Worm (Caenorhabditis elegans) whole organism, L3 larva: ENCODE results near the gene C33C12.7.
"Not testable (repeated sequence)": the region's sequence is repeated elsewhere in the genome, so short reads cannot be mapped to it uniquely, and the experiment has no call there.

Experiments
- ZK546.5 ChIP-seq: sonication (generic microtip); optimal IDR thresholded peaks from 2 replicates; lab custom pipeline; 2017; ENCODE audit warnings: missing biosample characterization, missing genetic modification characterization
- aly-2 ChIP-seq: fragments of 150-350 bp; optimal IDR thresholded peaks from 2 replicates; lab custom pipeline; 2014; ENCODE audit warnings: missing biosample characterization, missing genetic modification characterization
- ama-1 ChIP-seq: fragments of 150-350 bp; optimal IDR thresholded peaks from 2 replicates; lab custom pipeline; 2018
- ceh-16 ChIP-seq: sonication (generic microtip); optimal IDR thresholded peaks from 2 replicates; lab custom pipeline; 2017; ENCODE audit warnings: missing biosample characterization, missing genetic modification characterization
- ceh-28 ChIP-seq: fragments of 150-350 bp; optimal IDR thresholded peaks from 2 replicates; lab custom pipeline; 2014; ENCODE audit warnings: missing biosample characterization, missing genetic modification reagents, missing genetic modification characterization
- ceh-9 ChIP-seq: sonication (generic microtip); optimal IDR thresholded peaks from 2 replicates; lab custom pipeline; 2018; ENCODE audit warnings: missing biosample characterization, missing genetic modification characterization
- daf-12 ChIP-seq: fragments of 150-350 bp; optimal IDR thresholded peaks from 2 replicates; lab custom pipeline; 2014; ENCODE audit warnings: missing biosample characterization, missing genetic modification reagents, missing genetic modification characterization
- egl-27 ChIP-seq: sonication (generic microtip); optimal IDR thresholded peaks from 4 replicates; lab custom pipeline; 2017; ENCODE audit warnings: missing biosample characterization, missing genetic modification reagents, missing genetic modification characterization
- elt-1 ChIP-seq: fragments of 150-350 bp; optimal IDR thresholded peaks from 2 replicates; lab custom pipeline; 2014; ENCODE audit warnings: missing biosample characterization, missing genetic modification characterization
- elt-3 ChIP-seq, 3 experiments: fragments of 150-350 bp in 1 of 3; sonication (generic microtip) in 2 of 3; optimal IDR thresholded peaks; 2 replicates in 2 of 3; 4 replicates in 1 of 3; lab custom pipeline; 2014 to 2017; ENCODE audit warnings: missing biosample characterization in 3 of 3, missing genetic modification characterization in 3 of 3
- eor-1 ChIP-seq, 2 experiments: fragments of 150-350 bp; optimal IDR thresholded peaks; 2 replicates each; lab custom pipeline; 2014 to 2018; ENCODE audit warnings: missing biosample characterization in 2 of 2, missing genetic modification characterization in 2 of 2
- fos-1 ChIP-seq: fragments of 150-350 bp; optimal IDR thresholded peaks from 2 replicates; lab custom pipeline; 2014; ENCODE audit warnings: missing biosample characterization, missing genetic modification characterization
- hmg-11 ChIP-seq: sonication (generic microtip); optimal IDR thresholded peaks from 2 replicates; lab custom pipeline; 2016; ENCODE audit warnings: missing genetic modification characterization, missing compliant biosample characterization
- lsy-12 ChIP-seq: sonication (generic microtip); optimal IDR thresholded peaks from 2 replicates; lab custom pipeline; 2016; ENCODE audit warnings: mild to moderate bottlenecking, missing genetic modification characterization, missing compliant biosample characterization
- mdl-1 ChIP-seq: fragments of 150-350 bp; optimal IDR thresholded peaks from 2 replicates; lab custom pipeline; 2014; ENCODE audit warnings: missing biosample characterization, missing genetic modification characterization
- mml-1 ChIP-seq: fragments of 150-350 bp; sonication (generic microtip); optimal IDR thresholded peaks from 3 replicates; lab custom pipeline; 2014; ENCODE audit warnings: missing biosample characterization, missing genetic modification characterization
- nhr-11 ChIP-seq: fragments of 150-350 bp; optimal IDR thresholded peaks from 2 replicates; lab custom pipeline; 2014; ENCODE audit warnings: missing biosample characterization, missing genetic modification characterization
- nhr-12 ChIP-seq: fragments of 150-350 bp; optimal IDR thresholded peaks from 2 replicates; lab custom pipeline; 2014; ENCODE audit warnings: missing biosample characterization, missing genetic modification characterization
- nhr-23 ChIP-seq: fragments of 150-350 bp; optimal IDR thresholded peaks from 2 replicates; lab custom pipeline; 2014; ENCODE audit warnings: missing biosample characterization, missing genetic modification reagents, missing genetic modification characterization
- nhr-25 ChIP-seq: sonication (generic microtip); optimal IDR thresholded peaks from 2 replicates; lab custom pipeline; 2017; ENCODE audit warnings: missing biosample characterization, missing genetic modification characterization
- nhr-28 ChIP-seq: fragments of 150-350 bp; optimal IDR thresholded peaks from 2 replicates; lab custom pipeline; 2014; ENCODE audit warnings: missing biosample characterization, missing genetic modification characterization
- nhr-43 ChIP-seq: sonication (generic microtip); optimal IDR thresholded peaks from 2 replicates; lab custom pipeline; 2016; ENCODE audit warnings: mild to moderate bottlenecking, missing genetic modification characterization, missing compliant biosample characterization; ENCODE audit not compliant: poor library complexity, severe bottlenecking
- nhr-67 ChIP-seq: fragments of 150-350 bp; optimal IDR thresholded peaks from 2 replicates; lab custom pipeline; 2014; ENCODE audit warnings: missing biosample characterization, missing genetic modification characterization
- nhr-76 ChIP-seq: fragments of 150-350 bp; sonication (generic microtip); optimal IDR thresholded peaks from 5 replicates; lab custom pipeline; 2014; ENCODE audit warnings: missing biosample characterization, missing genetic modification characterization
- pha-4 ChIP-seq: fragments of 150-350 bp; optimal IDR thresholded peaks from 2 replicates; lab custom pipeline; 2014; ENCODE audit warnings: missing biosample characterization, missing genetic modification reagents, missing genetic modification characterization
- pqm-1 ChIP-seq: fragments of 150-350 bp; optimal IDR thresholded peaks from 2 replicates; lab custom pipeline; 2017; ENCODE audit warnings: missing biosample characterization, missing genetic modification characterization, inconsistent platforms
- sea-2 ChIP-seq: fragments of 150-350 bp; sonication (generic microtip); optimal IDR thresholded peaks from 4 replicates; lab custom pipeline; 2014; ENCODE audit warnings: missing biosample characterization, missing genetic modification reagents, missing genetic modification characterization
- skn-1 ChIP-seq: fragments of 150-350 bp; optimal IDR thresholded peaks from 2 replicates; lab custom pipeline; 2014; ENCODE audit warnings: missing biosample characterization, missing genetic modification characterization
- snpc-4 ChIP-seq: fragments of 150-350 bp; optimal IDR thresholded peaks from 2 replicates; lab custom pipeline; 2014; ENCODE audit warnings: missing biosample characterization, missing genetic modification characterization
- unc-39 ChIP-seq: sonication (generic microtip); optimal IDR thresholded peaks from 4 replicates; lab custom pipeline; 2017; ENCODE audit warnings: missing biosample characterization, missing genetic modification characterization
- zag-1 ChIP-seq: fragments of 150-350 bp; optimal IDR thresholded peaks from 2 replicates; lab custom pipeline; 2014; ENCODE audit warnings: missing biosample characterization, missing genetic modification characterization
- ztf-11 ChIP-seq: fragments of 150-350 bp; optimal IDR thresholded peaks from 2 replicates; lab custom pipeline; 2014; ENCODE audit warnings: missing biosample characterization, missing genetic modification characterization
- ztf-4 ChIP-seq: fragments of 150-350 bp; optimal IDR thresholded peaks from 2 replicates; lab custom pipeline; 2014; ENCODE audit warnings: missing biosample characterization, missing genetic modification characterization

Gene C33C12.7

DNA sequence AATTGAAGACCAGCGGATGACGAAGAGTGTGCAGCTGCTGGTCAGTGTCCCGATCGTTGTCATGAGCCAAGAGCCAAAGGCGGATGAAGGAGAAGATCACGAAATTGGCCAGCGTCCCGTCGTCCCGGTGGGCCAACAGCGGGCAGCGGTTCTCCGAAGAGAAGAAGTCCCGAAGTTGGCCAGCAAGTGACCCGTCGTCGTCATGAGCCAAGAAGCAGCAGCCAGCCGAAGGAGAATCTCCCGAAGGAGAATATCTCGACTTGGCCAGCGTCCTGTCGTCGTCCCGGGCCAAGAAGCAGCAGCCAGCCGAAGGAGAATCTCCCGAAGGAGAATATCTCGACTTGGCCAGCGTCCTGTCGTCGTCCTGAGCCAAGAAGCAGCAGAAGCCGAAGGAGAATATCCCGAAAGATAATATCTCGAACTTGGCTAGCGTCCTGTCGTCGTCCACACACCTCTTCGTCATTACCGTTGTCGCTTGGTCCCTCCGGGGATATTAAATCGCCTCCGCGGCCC, 11.8 kb downstream of the C33C12.7 start, which contains the start of gene C33C12.11:
Gene C33C12.11 (minus strand): TSS at position 463 of the 513 bp plus-strand sequence.
- TF ChIP-seq zag-1 (tag; lab: Kevin White, UChicago); nhr-12; ztf-11 (tag; lab: Kevin White, UChicago): not testable (repeated sequence)

DNA sequence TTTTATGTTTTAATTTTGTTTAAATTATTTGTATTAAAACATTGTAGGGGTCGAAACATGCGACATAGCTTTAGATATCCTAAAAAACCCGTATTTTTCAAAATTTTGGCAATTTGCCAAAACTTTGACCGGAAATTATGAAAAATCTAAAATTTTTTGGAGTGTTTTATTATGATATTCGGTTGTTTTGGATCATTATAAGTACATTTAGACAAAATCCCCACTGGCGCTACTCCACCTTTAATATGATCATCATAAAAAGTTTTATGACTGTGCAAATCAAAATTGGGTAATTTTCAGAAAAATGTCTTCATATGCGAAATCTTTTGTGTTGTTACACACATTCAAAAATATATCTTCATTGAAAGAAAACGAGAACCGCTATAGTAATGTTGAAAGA, 21.6 kb downstream of the C33C12.7 start, which contains the start of gene math-18:
Gene math-18 (plus strand): TSS at position 301 of the 400 bp plus-strand sequence.
- TF ChIP-seq egl-27; ama-1 (lab: Kevin White, UChicago); nhr-28 (tag; lab: Kevin White, UChicago): not testable (repeated sequence)

DNA sequence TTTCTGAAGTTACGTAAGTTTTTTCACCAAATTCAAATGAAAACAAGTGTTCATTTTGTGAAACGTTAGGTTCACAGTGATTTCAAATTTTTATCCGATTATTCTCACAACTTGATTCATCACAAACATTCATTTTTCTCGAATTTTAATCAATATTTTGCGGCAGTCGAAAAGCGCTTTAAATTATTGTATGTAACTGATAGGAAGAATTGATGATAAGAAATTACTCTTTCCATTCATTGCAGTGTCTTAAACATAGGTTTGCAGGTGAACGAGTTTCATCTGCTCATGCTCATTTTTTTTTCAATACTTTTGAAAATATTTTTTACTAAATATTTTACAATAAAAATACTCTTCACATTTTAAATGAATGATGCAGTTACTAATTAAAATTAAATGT, 22.8 kb downstream of the C33C12.7 start:
- no peak for TF ChIP-seq fos-1 (tag; lab: Kevin White, UChicago)
- no peak for TF ChIP-seq ceh-9 (tag; lab: Kevin White, UChicago)
- peak; percentile 9 for TF ChIP-seq pqm-1 (tag; lab: Kevin White, UChicago)

DNA sequence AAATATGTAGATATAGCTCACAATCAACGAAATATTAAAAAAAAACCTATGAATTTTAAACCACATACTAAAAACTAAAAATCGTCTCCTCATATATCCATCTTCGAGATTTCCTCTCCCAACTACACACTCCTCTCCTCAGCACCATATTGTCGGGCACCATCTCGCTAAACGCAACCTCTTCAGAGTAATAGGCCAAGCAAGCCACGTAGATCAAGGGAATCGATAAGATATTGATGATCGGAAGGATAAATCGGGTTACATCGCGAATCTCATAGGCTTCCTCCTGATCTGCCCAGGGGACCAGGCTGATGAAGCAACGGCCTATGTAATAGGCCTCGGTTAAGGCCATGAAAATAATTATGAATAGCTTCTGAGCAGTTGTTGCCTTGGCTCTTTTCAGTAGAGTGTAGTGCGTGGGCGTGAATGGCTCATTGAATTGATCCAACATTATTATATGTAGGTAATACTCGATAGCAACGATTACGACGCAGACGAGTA, 24.7 kb downstream of the C33C12.7 start, which contains the start of the genes C40A11.7 and C40A11.8:
Gene C40A11.7 (minus strand): TSS at position 101 of the 501 bp plus-strand sequence.
Gene C40A11.8 (minus strand): TSS at position 451 of the 501 bp plus-strand sequence.
- TF ChIP-seq ceh-16 (tag; lab: Kevin White, UChicago) = no peak
- no peak for TF ChIP-seq mdl-1 (tag; lab: Kevin White, UChicago)
- TF ChIP-seq nhr-43 (tag; lab: Kevin White, UChicago) = no peak
- TF ChIP-seq daf-12 = no peak
- no peak for TF ChIP-seq mml-1
- no peak for TF ChIP-seq nhr-76
- TF ChIP-seq snpc-4 = no peak
- TF ChIP-seq eor-1 (tag; optimal IDR thresholded peaks at IDR 0.05; lab: Kevin White, UChicago) = no peak
- TF ChIP-seq lsy-12 (tag; lab: Kevin White, UChicago) = no peak
- TF ChIP-seq pha-4 (tag; lab: Kevin White, UChicago) = no peak
- no peak for TF ChIP-seq unc-39
- TF ChIP-seq ZK546.5 (tag; lab: Kevin White, UChicago) = no peak
- TF ChIP-seq ztf-11 (tag; lab: Kevin White, UChicago) = no peak
- no peak for TF ChIP-seq nhr-12
- no peak for TF ChIP-seq nhr-11 (tag; lab: Kevin White, UChicago)
- no peak for TF ChIP-seq ceh-28 (tag; lab: Kevin White, UChicago)
- no peak for TF ChIP-seq aly-2 (tag; lab: Kevin White, UChicago)
- no peak for TF ChIP-seq ztf-4
- TF ChIP-seq sea-2 (GFP tag; lab: Kevin White, UChicago) = no peak

DNA sequence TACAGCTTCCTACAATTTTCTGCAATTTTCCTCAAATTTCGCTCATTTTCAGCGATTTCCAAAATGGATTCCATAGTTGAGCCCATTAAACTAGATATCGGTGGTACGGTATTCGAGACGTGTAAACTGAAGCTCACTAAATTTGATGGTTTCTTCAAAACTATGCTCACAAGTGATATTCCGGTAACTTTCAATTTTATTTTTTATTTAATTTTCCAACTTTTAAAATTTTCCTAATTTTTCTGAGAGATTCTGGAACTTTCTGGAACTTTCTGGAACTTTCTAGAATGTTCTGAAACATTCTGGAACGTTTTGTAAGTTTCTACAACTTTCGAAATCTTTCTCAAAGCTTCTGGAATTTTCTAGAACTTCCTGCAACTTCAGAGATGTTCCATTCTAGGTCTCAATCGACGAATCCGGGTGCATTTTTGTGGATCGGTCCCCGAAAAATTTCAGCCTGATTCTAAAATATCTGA, 28.3 kb downstream of the C33C12.7 start, which contains the start of gene C40A11.2:
Gene C40A11.2 (plus strand): TSS at position 51 of the 476 bp plus-strand sequence.
- TF ChIP-seq elt-3 (tag; optimal IDR thresholded peaks at IDR 0.05; lab: Kevin White, UChicago) (no peak), nhr-25 (tag; lab: Kevin White, UChicago) (no peak), nhr-12 (no peak), nhr-23 (tag; lab: Kevin White, UChicago) (no peak), zag-1 (tag; lab: Kevin White, UChicago) (no peak), aly-2 (tag; lab: Kevin White, UChicago) (no peak), nhr-67 (tag; lab: Kevin White, UChicago) (no peak), skn-1 (tag; lab: Kevin White, UChicago) (no peak), hmg-11 (tag; lab: Kevin White, UChicago) (no peak), elt-1 (tag; lab: Kevin White, UChicago) (no peak), ceh-9 (tag; lab: Kevin White, UChicago) (no peak), snpc-4 (no peak), ceh-28 (tag; lab: Kevin White, UChicago) (no peak)
